Fruit fly (Drosophila melanogaster): ENCODE measurements around the gene CG32112.

dm6 chr3L:12692881-12693752, 48.4 kb upstream of the CG32112 start, which contains the start of gene mirr:
- TF ChIP-seq CG13204 (GFP tag; optimal IDR thresholded peaks at IDR 0.05) (peak; percentile 70), CG14655 (GFP tag; optimal IDR thresholded peaks at IDR 0.05) (peak; percentile 46), fd96Ca (GFP tag; IDR thresholded peaks at IDR 0.05) (peak; percentile 54; the same call in 1 of the 3 replicates), CG8301 (tag; optimal IDR thresholded peaks at IDR 0.05) (no peak), CG15710 (tag; optimal IDR thresholded peaks at IDR 0.05) (no peak), CG32121 (GFP tag; IDR thresholded peaks at IDR 0.05) (no peak), EcR (GFP tag; optimal IDR thresholded peaks at IDR 0.05) (no peak), gl (tag; optimal IDR thresholded peaks at IDR 0.05) (peak; percentile 49), CG8159 (tag; optimal IDR thresholded peaks at IDR 0.05) (peak; percentile 29), CG9948 (tag; optimal IDR thresholded peaks at IDR 0.05) (no peak), Pif1B (GFP tag; optimal IDR thresholded peaks at IDR 0.05) (peak; percentile 24), Ets98B (GFP tag; IDR thresholded peaks at IDR 0.05) (no peak; the same call in 1 of the 2 replicates), CG4496 (GFP tag; IDR thresholded peaks at IDR 0.05) (peak; percentile 28)

Measured in whole organism, pupa.